Worm (Caenorhabditis elegans): Measurements from ENCODE around the gene pas-6.

DNA sequence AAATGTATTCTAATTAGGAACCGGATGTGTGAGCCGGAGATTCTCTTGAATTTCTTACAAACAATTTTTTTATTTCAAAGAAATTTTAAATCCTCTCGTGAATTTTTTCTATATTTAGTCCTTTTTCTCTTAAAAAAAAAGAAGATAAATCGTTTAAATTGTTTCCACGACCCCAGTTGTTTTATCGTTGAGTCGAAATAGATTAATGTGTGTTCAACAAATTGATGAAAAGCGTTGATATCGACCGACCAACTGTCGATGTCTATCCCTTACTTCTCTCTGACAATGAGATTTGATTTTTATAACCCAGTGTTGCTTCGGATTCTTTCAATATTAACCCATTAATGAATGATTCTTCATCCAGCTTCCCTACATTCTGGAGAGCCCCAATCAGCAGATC, 22.1 kb upstream of the pas-6 start, which contains the start of gene CD4.1:
- TF ChIP-seq flt-1 (GFP tag; IDR thresholded peaks at IDR 0.05) (no peak), klf-2 (GFP tag; conservative IDR thresholded peaks at IDR 0.05) (no peak), cog-1 (tag; optimal IDR thresholded peaks at IDR 0.05) (no peak), tab-1 (GFP tag; IDR thresholded peaks at IDR 0.05) (no peak)
